Fruit fly (Drosophila melanogaster) whole organism, larva: ENCODE measurements around the gene CG14931.
A peak's percentile ranks its signal among the peaks of the same experiment; 100 is the strongest.

ENCODE experiments used
- noc ChIP-seq: fragments of 200-800 bp; sonication (Bioruptor generic); optimal IDR thresholded peaks from 3 replicates; lab custom pipeline; 2019; ENCODE audit warnings: missing biosample characterization, mild to moderate bottlenecking, missing genetic modification characterization, moderate library complexity

CG14931 gene

dm6 chr2L:11788034-11788433, at the start of gene CG14931:
Gene CG14931, plus strand, starts transcription at chr2L:11788334.
- TF ChIP-seq noc (tag; lab: Kevin White, UChicago) = no peak

dm6 chr2L:11738554-11738982, 49.6 kb upstream of the CG14931 start, which contains the start of gene Vha100-5:
Gene Vha100-5, plus strand, starts transcription at chr2L:11738948.
- no peak for TF ChIP-seq noc (tag; lab: Kevin White, UChicago)

DNA sequence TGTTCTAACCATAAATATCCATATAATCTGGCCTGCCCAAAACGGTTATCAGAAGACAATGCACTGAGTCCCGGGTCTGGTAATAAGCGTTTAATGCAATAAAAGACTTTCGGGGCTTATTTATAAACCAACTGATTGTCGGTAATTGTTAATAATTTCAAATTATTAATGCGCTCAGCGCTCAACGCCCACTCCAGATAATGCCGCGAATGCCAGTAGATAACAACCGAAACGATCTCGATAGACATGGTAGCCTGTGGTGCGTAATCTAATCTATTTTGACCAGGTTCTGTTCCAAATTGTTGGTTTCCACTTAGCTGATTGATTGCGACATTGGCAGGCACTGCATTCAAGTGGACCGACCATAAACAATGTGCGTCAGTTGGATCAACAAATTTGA, 47.5 kb upstream of the CG14931 start:
- peak; percentile 85 for TF ChIP-seq noc (tag; lab: Kevin White, UChicago)

- no peak for TF ChIP-seq noc (tag; lab: Kevin White, UChicago)
These were observed 34.7 kb upstream of the CG14931 start, which contains the start of gene CG42470 for dm6 chr2L:11753455-11753854. Gene CG42470, minus strand, starts transcription at chr2L:11753555.

DNA sequence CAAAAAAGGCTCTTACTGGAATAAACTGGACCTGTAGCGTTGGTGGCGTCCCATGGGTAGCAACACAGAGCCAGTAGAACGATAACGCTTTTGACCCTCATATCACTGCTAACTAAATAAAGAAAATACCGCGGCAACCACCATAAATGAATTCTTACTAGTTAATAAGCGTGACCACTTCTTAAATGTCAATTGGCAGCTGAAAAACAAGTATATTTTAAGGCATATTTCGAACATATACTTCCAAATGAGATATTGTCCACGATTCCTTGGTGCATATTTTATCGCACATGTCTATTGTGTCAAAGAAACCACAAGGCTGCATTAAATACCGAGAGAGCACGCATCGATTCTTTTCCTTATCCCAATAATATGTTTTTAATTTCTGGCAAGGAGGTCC, 34.2 kb upstream of the CG14931 start, which contains the start of gene CG42471:
Gene CG42471 (minus strand): TSS at position 101 of the 400 bp plus-strand sequence.
- no peak for TF ChIP-seq noc (tag; lab: Kevin White, UChicago)

dm6 chr2L:11754402-11754801, 33.7 kb upstream of the CG14931 start, which contains the start of gene Sfp33A1:
Gene Sfp33A1, minus strand, starts transcription at chr2L:11754502.
- no peak for TF ChIP-seq noc (tag; lab: Kevin White, UChicago)

DNA sequence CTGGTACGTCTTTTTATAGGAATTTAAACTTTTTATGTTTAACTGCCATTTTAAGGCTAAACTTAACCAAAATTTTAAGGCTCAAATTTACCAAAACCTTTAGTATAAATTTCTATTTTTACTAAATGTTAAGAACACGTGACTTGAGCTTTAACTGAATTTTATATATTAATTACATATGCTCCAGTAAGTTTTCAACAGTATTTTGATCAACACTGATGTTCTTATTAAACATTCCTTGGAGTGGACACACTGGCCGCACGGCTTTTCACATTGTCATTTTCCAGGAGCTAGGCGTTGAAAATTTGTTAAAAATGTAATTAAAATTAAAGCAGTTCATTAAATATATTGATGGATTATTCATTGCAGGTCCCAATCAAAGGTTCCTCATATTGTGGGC, 1.6 kb downstream of the CG14931 start, which contains the start of gene CG14932:
Gene CG14932 (plus strand): TSS at position 230 of the 400 bp plus-strand sequence.
- no peak for TF ChIP-seq noc (tag; lab: Kevin White, UChicago)

- no peak for TF ChIP-seq noc (tag; lab: Kevin White, UChicago)
These were observed 4.1 kb downstream of the CG14931 start, which contains the start of gene Tsp33B for dm6 chr2L:11792265-11792664. Gene Tsp33B, minus strand, starts transcription at chr2L:11792365.

- no peak for TF ChIP-seq noc (tag; lab: Kevin White, UChicago)
These were observed 5.9 kb downstream of the CG14931 start, which contains the start of gene CG14937 for dm6 chr2L:11793986-11794385. Gene CG14937, minus strand, starts transcription at chr2L:11794086.

DNA sequence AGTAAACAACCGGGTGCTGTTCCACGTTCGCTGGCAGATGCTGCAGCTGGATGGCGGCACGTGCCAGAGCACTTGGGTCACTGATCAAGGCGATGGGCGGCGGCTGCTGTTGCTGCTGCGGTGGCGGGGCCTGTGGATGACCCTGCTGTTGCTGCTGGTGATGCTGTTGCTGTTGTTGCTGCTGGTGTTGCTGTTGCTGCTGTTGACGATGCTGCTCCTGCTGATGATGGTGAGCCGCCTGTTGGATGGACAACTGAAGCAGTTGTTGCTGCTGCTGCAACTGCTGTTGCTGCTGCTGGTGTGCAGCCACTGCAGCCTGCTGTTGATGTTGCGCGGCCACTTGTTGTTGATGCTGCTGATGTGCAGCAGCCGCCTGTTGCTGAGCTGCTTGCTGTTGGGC, 9.0 kb downstream of the CG14931 start:
- TF ChIP-seq noc (tag; lab: Kevin White, UChicago) = no peak

DNA sequence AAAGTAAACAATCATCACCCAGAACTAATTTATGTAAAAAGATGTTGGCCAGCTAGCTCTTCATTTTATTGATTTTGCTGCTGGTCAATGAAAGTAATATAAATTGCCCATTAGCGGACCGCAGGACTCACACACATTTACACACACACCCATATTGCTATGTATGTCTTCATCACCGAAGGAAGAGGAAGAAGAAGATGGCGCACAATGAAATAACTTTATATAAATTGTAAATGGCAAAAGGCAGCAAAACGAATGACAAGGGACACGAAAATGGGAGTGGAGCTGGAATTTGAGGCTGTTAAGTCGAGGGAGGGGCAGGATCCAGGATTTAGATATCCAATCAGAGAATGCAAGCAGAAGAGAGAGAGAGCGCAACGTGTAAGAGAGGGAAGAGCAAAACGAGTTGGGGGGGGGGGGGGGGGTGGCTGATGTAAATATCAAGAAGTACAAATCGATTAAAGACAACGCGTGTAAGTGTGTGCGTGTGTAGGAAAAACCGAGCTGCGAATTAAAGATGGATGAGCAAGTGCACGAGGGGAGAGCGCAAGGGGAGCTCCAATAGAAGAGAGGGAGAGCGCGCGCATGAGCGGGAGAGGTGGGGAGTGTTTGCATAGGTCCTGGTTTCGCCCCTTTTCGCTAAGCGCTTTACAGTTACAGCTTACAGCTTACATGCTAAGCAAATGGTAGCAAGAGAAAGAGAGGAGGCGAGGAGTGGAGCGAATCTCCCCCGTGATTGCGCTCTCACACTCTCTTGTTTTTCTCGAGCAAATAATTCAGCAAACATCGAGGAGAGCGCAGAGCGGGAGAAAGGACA, 16.3 kb downstream of the CG14931 start:
- no peak for TF ChIP-seq noc (tag; lab: Kevin White, UChicago)

DNA sequence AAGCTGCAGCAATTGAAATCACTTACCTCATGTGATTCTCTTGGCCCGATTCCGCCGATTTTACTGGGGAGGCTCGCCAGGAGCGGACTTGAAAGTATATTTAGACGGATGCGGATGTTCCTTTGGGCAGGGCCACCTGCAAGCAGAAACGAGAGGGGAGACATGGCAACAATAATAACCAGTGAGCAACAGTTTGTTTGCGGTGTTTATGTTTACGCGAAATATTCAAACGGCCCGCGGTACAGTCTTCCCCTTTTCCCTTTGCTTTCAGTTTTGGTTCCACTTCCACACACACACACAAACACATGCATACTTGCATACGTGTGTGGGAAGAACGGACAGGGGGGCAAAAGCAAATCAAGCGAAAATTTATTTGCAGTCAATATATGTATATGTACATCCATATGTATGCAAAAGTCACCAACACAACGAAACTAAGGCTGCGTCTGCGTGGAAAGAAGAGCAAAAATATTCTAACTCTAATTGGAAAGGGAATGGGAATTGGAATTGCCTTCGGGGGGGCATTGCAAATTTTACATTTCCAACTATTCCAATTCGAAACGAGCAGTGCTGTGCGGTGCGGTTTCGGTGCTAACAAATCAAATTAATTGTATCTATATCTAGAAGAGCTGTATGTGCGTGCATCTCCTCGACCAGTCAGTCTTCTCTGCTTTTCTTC, 18.0 kb downstream of the CG14931 start:
- no peak for TF ChIP-seq noc (tag; lab: Kevin White, UChicago)

- peak; percentile 24 for TF ChIP-seq noc (tag; lab: Kevin White, UChicago)
These were observed 18.9 kb downstream of the CG14931 start for dm6 chr2L:11806701-11807674.

DNA sequence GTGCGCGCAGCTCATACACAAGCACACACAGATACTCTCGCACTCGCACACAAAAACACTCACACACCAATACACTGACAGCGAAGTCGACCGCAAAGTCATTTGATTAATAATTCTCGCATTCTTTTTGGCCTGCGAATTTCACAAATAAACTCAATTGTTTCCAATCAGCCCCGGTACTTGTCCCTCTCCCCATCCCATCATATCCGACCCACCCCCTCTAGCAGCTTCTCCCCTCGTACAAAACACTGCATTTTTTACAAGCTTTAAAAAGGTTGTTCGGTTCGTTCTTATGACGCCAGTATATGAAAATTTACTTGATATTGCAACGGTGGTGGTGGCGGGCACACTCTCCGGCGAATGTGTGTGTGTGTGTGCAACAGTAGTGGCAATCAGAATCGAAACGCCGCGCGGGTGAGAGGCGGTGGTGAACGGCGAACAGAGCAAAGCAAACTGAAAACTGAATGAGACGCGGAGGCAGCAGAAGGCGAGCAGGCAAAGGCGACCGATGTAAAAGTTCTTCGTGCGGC, 19.6 kb downstream of the CG14931 start:
- TF ChIP-seq noc (tag; lab: Kevin White, UChicago) = peak; percentile 60

- TF ChIP-seq noc (tag; lab: Kevin White, UChicago) = no peak
These were observed 20.2 kb downstream of the CG14931 start for dm6 chr2L:11808327-11808701.
